Worm (Caenorhabditis elegans) whole organism, L2 larva: ENCODE data around the gene cct-6.

Experiments
- C34F6.9 ChIP-seq: fragments of 150-350 bp; optimal IDR thresholded peaks from 2 replicates; lab custom pipeline; 2014; ENCODE audit warnings: missing biosample characterization, missing genetic modification characterization
- F13H6.1 ChIP-seq: sonication (generic microtip); optimal IDR thresholded peaks from 2 replicates; lab custom pipeline; 2016; ENCODE audit warnings: missing genetic modification characterization, missing compliant biosample characterization
- R02D3.7 ChIP-seq: fragments of 150-350 bp; optimal IDR thresholded peaks from 2 replicates; lab custom pipeline; 2014; ENCODE audit warnings: missing biosample characterization, missing genetic modification characterization
- Y55F3AM.14 ChIP-seq: fragments of 200-800 bp; sonication (Bioruptor generic); optimal IDR thresholded peaks from 2 replicates; lab custom pipeline; 2018; ENCODE audit warnings: mild to moderate bottlenecking, missing genetic modification characterization, missing compliant biosample characterization
- ZK546.5 ChIP-seq: sonication (generic microtip); optimal IDR thresholded peaks from 2 replicates; lab custom pipeline; 2017; ENCODE audit warnings: missing biosample characterization, missing genetic modification characterization
- alr-1 ChIP-seq: fragments of 150-350 bp; optimal IDR thresholded peaks from 2 replicates; lab custom pipeline; 2014; ENCODE audit warnings: missing biosample characterization, missing genetic modification characterization
- ceh-16 ChIP-seq: fragments of 150-350 bp; optimal IDR thresholded peaks from 2 replicates; lab custom pipeline; 2014; ENCODE audit warnings: missing biosample characterization, missing genetic modification characterization
- crh-2 ChIP-seq: sonication (generic microtip); optimal IDR thresholded peaks from 2 replicates; lab custom pipeline; 2017; ENCODE audit warnings: missing biosample characterization, missing genetic modification characterization
- egl-27 ChIP-seq: sonication (generic microtip); optimal IDR thresholded peaks from 3 replicates; lab custom pipeline; 2017; ENCODE audit warnings: missing biosample characterization, missing genetic modification reagents, missing genetic modification characterization
- elt-3 ChIP-seq: sonication (generic microtip); optimal IDR thresholded peaks from 2 replicates; lab custom pipeline; 2017; ENCODE audit warnings: missing biosample characterization, missing genetic modification characterization
- fos-1 ChIP-seq: fragments of 150-350 bp; optimal IDR thresholded peaks from 2 replicates; lab custom pipeline; 2014; ENCODE audit warnings: missing biosample characterization, missing genetic modification characterization
- gmeb-1 ChIP-seq: fragments of 150-350 bp; optimal IDR thresholded peaks from 2 replicates; lab custom pipeline; 2014; ENCODE audit warnings: missing biosample characterization, missing genetic modification characterization
- lin-13 ChIP-seq: fragments of 150-350 bp; optimal IDR thresholded peaks from 2 replicates; lab custom pipeline; 2014; ENCODE audit warnings: missing biosample characterization, missing genetic modification reagents, missing genetic modification characterization
- mbf-1 ChIP-seq: sonication (generic microtip); optimal IDR thresholded peaks from 2 replicates; lab custom pipeline; 2017; ENCODE audit warnings: missing biosample characterization, missing genetic modification characterization
- nhr-10 ChIP-seq: sonication (generic microtip); optimal IDR thresholded peaks from 2 replicates; lab custom pipeline; 2017; ENCODE audit warnings: missing biosample characterization, missing genetic modification characterization
- nhr-11 ChIP-seq: fragments of 150-350 bp; optimal IDR thresholded peaks from 2 replicates; lab custom pipeline; 2014; ENCODE audit warnings: missing biosample characterization, missing genetic modification characterization
- nhr-12 ChIP-seq: fragments of 150-350 bp; optimal IDR thresholded peaks from 2 replicates; lab custom pipeline; 2014; ENCODE audit warnings: missing biosample characterization, missing genetic modification characterization
- nhr-129 ChIP-seq: fragments of 150-350 bp; optimal IDR thresholded peaks from 2 replicates; lab custom pipeline; 2014; ENCODE audit warnings: missing biosample characterization, missing genetic modification characterization
- nhr-21 ChIP-seq: fragments of 150-350 bp; optimal IDR thresholded peaks from 2 replicates; lab custom pipeline; 2014; ENCODE audit warnings: missing biosample characterization, missing genetic modification characterization
- nhr-23 ChIP-seq: fragments of 150-350 bp; optimal IDR thresholded peaks from 2 replicates; lab custom pipeline; 2014; ENCODE audit warnings: missing biosample characterization, missing genetic modification reagents, missing genetic modification characterization
- nhr-237 ChIP-seq: fragments of 150-350 bp; optimal IDR thresholded peaks from 2 replicates; lab custom pipeline; 2014; ENCODE audit warnings: missing biosample characterization, missing genetic modification characterization
- nhr-25 ChIP-seq: fragments of 150-350 bp; sonication (generic microtip); optimal IDR thresholded peaks from 3 replicates; lab custom pipeline; 2014; ENCODE audit warnings: missing biosample characterization, missing genetic modification characterization
- nhr-6 ChIP-seq: fragments of 150-350 bp; optimal IDR thresholded peaks from 2 replicates; lab custom pipeline; 2014; ENCODE audit warnings: missing biosample characterization, missing genetic modification characterization
- nhr-77 ChIP-seq: fragments of 150-350 bp; optimal IDR thresholded peaks from 2 replicates; lab custom pipeline; 2014; ENCODE audit warnings: missing biosample characterization, missing genetic modification characterization
- peb-1 ChIP-seq: fragments of 150-350 bp; optimal IDR thresholded peaks from 2 replicates; lab custom pipeline; 2014; ENCODE audit warnings: missing biosample characterization, missing genetic modification characterization
- sem-4 ChIP-seq: fragments of 150-350 bp; optimal IDR thresholded peaks from 2 replicates; lab custom pipeline; 2014; ENCODE audit warnings: missing biosample characterization, missing genetic modification reagents, missing genetic modification characterization
- skn-1 ChIP-seq: sonication (generic microtip); optimal IDR thresholded peaks from 2 replicates; lab custom pipeline; 2017; ENCODE audit warnings: missing biosample characterization, missing genetic modification characterization
- sma-3 ChIP-seq: sonication (generic microtip); optimal IDR thresholded peaks from 2 replicates; lab custom pipeline; 2016; ENCODE audit warnings: missing genetic modification reagents, missing genetic modification characterization, missing compliant biosample characterization
- sma-9 ChIP-seq, 2 experiments: fragments of 150-350 bp in 1 of 2; sonication (generic microtip) in 1 of 2; optimal IDR thresholded peaks; 2 replicates each; lab custom pipeline; 2014 to 2016; ENCODE audit warnings: missing genetic modification characterization in 2 of 2, mild to moderate bottlenecking in 1 of 2, missing biosample characterization in 1 of 2, missing compliant biosample characterization in 1 of 2, missing genetic modification reagents in 1 of 2, moderate library complexity in 1 of 2
- unc-55 ChIP-seq: fragments of 150-350 bp; sonication (generic microtip); optimal IDR thresholded peaks from 3 replicates; lab custom pipeline; 2014; ENCODE audit warnings: missing biosample characterization, missing genetic modification reagents, missing genetic modification characterization
- unc-62 ChIP-seq: fragments of 150-350 bp; optimal IDR thresholded peaks from 2 replicates; lab custom pipeline; 2014; ENCODE audit warnings: missing biosample characterization, missing genetic modification reagents, missing genetic modification characterization
- zag-1 ChIP-seq: fragments of 150-350 bp; optimal IDR thresholded peaks from 2 replicates; lab custom pipeline; 2014; ENCODE audit warnings: missing biosample characterization, missing genetic modification characterization
- ztf-1 ChIP-seq: fragments of 200-800 bp; sonication (Bioruptor generic); conservative IDR thresholded peaks from 2 replicates; pipeline ENCODE4 v1.3.6; 2022; ENCODE audit warnings: missing genetic modification characterization, missing compliant biosample characterization
- ztf-4 ChIP-seq: fragments of 150-350 bp; optimal IDR thresholded peaks from 2 replicates; lab custom pipeline; 2014; ENCODE audit warnings: missing biosample characterization, missing genetic modification characterization

cct-6 gene

ce11 chrIII:5824450-5824972 lies 31.0 kb downstream of the cct-6 start:
- TF ChIP-seq fos-1: no peak
- peak; percentile 4 for TF ChIP-seq crh-2
- no peak for TF ChIP-seq Y55F3AM.14
- no peak for TF ChIP-seq egl-27
- TF ChIP-seq R02D3.7 (tag; lab: Kevin White, UChicago): no peak
- TF ChIP-seq unc-55 (GFP tag; lab: Kevin White, UChicago): peak; percentile 3
- peak; percentile 18 for TF ChIP-seq zag-1 (tag; lab: Kevin White, UChicago)
- no peak for TF ChIP-seq nhr-12 (tag; lab: Kevin White, UChicago)
- TF ChIP-seq nhr-6 (tag; lab: Kevin White, UChicago): no peak
- TF ChIP-seq, all 48 proteins: peak for 3

ce11 chrIII:5823617-5824016 lies 31.9 kb downstream of the cct-6 start, which contains the start of gene R12B2.8:
R12B2.8 (plus strand) TSS chrIII:5823917.
- TF ChIP-seq nhr-10: no peak
- TF ChIP-seq egl-27: no peak
- TF ChIP-seq nhr-6 (tag; lab: Kevin White, UChicago): no peak
- no peak for TF ChIP-seq nhr-23 (tag; lab: Kevin White, UChicago)
- TF ChIP-seq ztf-1 (GFP tag; lab: Robert Waterston, UW): no peak
- no peak for TF ChIP-seq peb-1 (tag; lab: Kevin White, UChicago)
- TF ChIP-seq ztf-4 (tag; lab: Kevin White, UChicago): no peak
- no peak for TF ChIP-seq nhr-21 (tag; lab: Kevin White, UChicago)
- TF ChIP-seq nhr-129 (tag; lab: Kevin White, UChicago): no peak
- no peak for TF ChIP-seq nhr-237 (tag; lab: Kevin White, UChicago)
- no peak for TF ChIP-seq F13H6.1 (tag; lab: Kevin White, UChicago)
- TF ChIP-seq C34F6.9 (tag; lab: Kevin White, UChicago): no peak
- TF ChIP-seq zag-1 (tag; lab: Kevin White, UChicago): no peak
- TF ChIP-seq sem-4 (tag; lab: Kevin White, UChicago): no peak

- TF ChIP-seq sma-9 (GFP tag; optimal IDR thresholded peaks at IDR 0.05; lab: Kevin White, UChicago) (no peak), sma-9 (tag; optimal IDR thresholded peaks at IDR 0.05; lab: Kevin White, UChicago) (no peak), unc-55 (GFP tag; lab: Kevin White, UChicago) (no peak), lin-13 (no peak), R02D3.7 (tag; lab: Kevin White, UChicago) (no peak), nhr-12 (tag; lab: Kevin White, UChicago) (no peak), alr-1 (no peak), ceh-16 (tag; lab: Kevin White, UChicago) (no peak), skn-1 (no peak), nhr-21 (tag; lab: Kevin White, UChicago) (no peak), elt-3 (tag; lab: Kevin White, UChicago) (no peak), zag-1 (tag; lab: Kevin White, UChicago) (no peak), nhr-77 (tag; lab: Kevin White, UChicago) (no peak), ztf-1 (GFP tag; lab: Robert Waterston, UW) (no peak), peb-1 (tag; lab: Kevin White, UChicago) (no peak)
Measured at ce11 chrIII:5822816-5823215, 32.7 kb downstream of the cct-6 start.

- TF ChIP-seq unc-62 (GFP tag; lab: Kevin White, UChicago) (no peak), sma-3 (GFP tag; lab: Kevin White, UChicago) (no peak), zag-1 (tag; lab: Kevin White, UChicago) (no peak), peb-1 (tag; lab: Kevin White, UChicago) (no peak), nhr-237 (tag; lab: Kevin White, UChicago) (no peak), nhr-11 (tag; lab: Kevin White, UChicago) (no peak), ZK546.5 (tag; lab: Kevin White, UChicago) (no peak), nhr-23 (tag; lab: Kevin White, UChicago) (no peak), mbf-1 (no peak)
Measured at ce11 chrIII:5815932-5816331, 39.6 kb downstream of the cct-6 start, which contains the start of gene sma-4. sma-4 (plus strand) TSS chrIII:5816232.

ce11 chrIII:5814799-5815198 lies 40.7 kb downstream of the cct-6 start, which contains the start of gene R12B2.7:
R12B2.7 (plus strand) TSS chrIII:5815045.
- TF ChIP-seq nhr-23 (tag; lab: Kevin White, UChicago) (no peak), sma-9 (GFP tag; optimal IDR thresholded peaks at IDR 0.05; lab: Kevin White, UChicago) (peak; percentile 48), sma-9 (tag; optimal IDR thresholded peaks at IDR 0.05; lab: Kevin White, UChicago) (no peak), nhr-21 (tag; lab: Kevin White, UChicago) (peak; percentile 15), gmeb-1 (tag; lab: Kevin White, UChicago) (no peak), alr-1 (no peak), sma-3 (GFP tag; lab: Kevin White, UChicago) (peak; percentile 34), unc-55 (GFP tag; lab: Kevin White, UChicago) (no peak), nhr-12 (tag; lab: Kevin White, UChicago) (no peak), nhr-77 (tag; lab: Kevin White, UChicago) (no peak), nhr-25 (tag; lab: Kevin White, UChicago) (peak; percentile 6), F13H6.1 (tag; lab: Kevin White, UChicago) (peak; percentile 11), elt-3 (tag; lab: Kevin White, UChicago) (no peak), mbf-1 (no peak)
